ENCODE assay signal across 7 worm cellular contexts in genomic region chrIV:7390126-7390766, ce11.
TF ChIP-seq lines count a peak whose summit lies in the region.

No protein-coding gene starts in this region.

TF ChIP-seq in whole organism, L1 larva, 84 proteins besides CTCF, POLR2A, EP300 and RAD21 (continues in another document):
- TF ChIP-seq mep-1 (tag; optimal IDR thresholded peaks at IDR 0.05; lab: Kevin White, UChicago) (no peak), swsn-7 (tag; optimal IDR thresholded peaks at IDR 0.05; lab: Kevin White, UChicago) (peak; percentile 41), jun-1 (tag; optimal IDR thresholded peaks at IDR 0.05; lab: Kevin White, UChicago) (no peak), egl-27 (tag; optimal IDR thresholded peaks at IDR 0.05; lab: Kevin White, UChicago) (no peak), tbx-2 (tag; optimal IDR thresholded peaks at IDR 0.05; lab: Kevin White, UChicago) (peak; percentile 22), lin-14 (GFP tag; optimal IDR thresholded peaks at IDR 0.05; lab: Kevin White, UChicago) (peak; percentile 75), nhr-20 (tag; optimal IDR thresholded peaks at IDR 0.05; lab: Kevin White, UChicago) (peak; percentile 13), skn-1 (tag; optimal IDR thresholded peaks at IDR 0.05; lab: Kevin White, UChicago) (peak; percentile 7), efl-1 (optimal IDR thresholded peaks at IDR 0.05; lab: Kevin White, UChicago) (peak in 1 of 2 experiments; percentile 17), efl-1 (GFP tag; optimal IDR thresholded peaks at IDR 0.05 in 1 of 2; lab: Kevin White, UChicago) (no peak), pax-3 (tag; optimal IDR thresholded peaks at IDR 0.05; lab: Kevin White, UChicago) (no peak), sox-4 (tag; optimal IDR thresholded peaks at IDR 0.05; lab: Kevin White, UChicago) (no peak), nhr-47 (tag; optimal IDR thresholded peaks at IDR 0.05; lab: Kevin White, UChicago) (peak; percentile 41)

TF ChIP-seq in whole organism, L2 larva, 48 proteins besides CTCF, POLR2A, EP300 and RAD21 (continues in another document):
- TF ChIP-seq lin-11 (tag; optimal IDR thresholded peaks at IDR 0.05; lab: Kevin White, UChicago) (peak; percentile 37), F13H6.1 (tag; optimal IDR thresholded peaks at IDR 0.05; lab: Kevin White, UChicago) (peak; percentile 61), ztf-1 (GFP tag; conservative IDR thresholded peaks at IDR 0.05; lab: Robert Waterston, UW) (no peak), egl-27 (tag; optimal IDR thresholded peaks at IDR 0.05; lab: Kevin White, UChicago) (no peak), nhr-12 (tag; optimal IDR thresholded peaks at IDR 0.05; lab: Kevin White, UChicago) (no peak), unc-55 (GFP tag; optimal IDR thresholded peaks at IDR 0.05; lab: Kevin White, UChicago) (peak; percentile 17), C34F6.9 (tag; optimal IDR thresholded peaks at IDR 0.05; lab: Kevin White, UChicago) (peak; percentile 22), lsy-2 (tag; optimal IDR thresholded peaks at IDR 0.05; lab: Kevin White, UChicago) (no peak), aly-2 (tag; optimal IDR thresholded peaks at IDR 0.05; lab: Kevin White, UChicago) (no peak), nhr-129 (tag; optimal IDR thresholded peaks at IDR 0.05; lab: Kevin White, UChicago) (peak; percentile 22), zag-1 (tag; optimal IDR thresholded peaks at IDR 0.05; lab: Kevin White, UChicago) (peak; percentile 54), nhr-25 (tag; optimal IDR thresholded peaks at IDR 0.05; lab: Kevin White, UChicago) (no peak), sma-9 (GFP tag; optimal IDR thresholded peaks at IDR 0.05; lab: Kevin White, UChicago) (peak; percentile 31), sma-9 (tag; optimal IDR thresholded peaks at IDR 0.05; lab: Kevin White, UChicago) (no peak)

TF ChIP-seq in whole organism, L3 larva, 47 proteins besides CTCF, POLR2A, EP300 and RAD21:
- TF ChIP-seq fos-1 (tag; optimal IDR thresholded peaks at IDR 0.05; lab: Kevin White, UChicago), result no peak
- TF ChIP-seq nfya-1 (tag; optimal IDR thresholded peaks at IDR 0.05; lab: Kevin White, UChicago; ENCODE audit: insufficient read depth), result peak; percentile 66
- peak; percentile 19 for TF ChIP-seq egl-5 (tag; optimal IDR thresholded peaks at IDR 0.05; lab: Kevin White, UChicago)
- peak; percentile 59 for TF ChIP-seq hmg-11 (tag; optimal IDR thresholded peaks at IDR 0.05; lab: Kevin White, UChicago)
- no peak for TF ChIP-seq eor-1 (tag; optimal IDR thresholded peaks at IDR 0.05; lab: Kevin White, UChicago)
- no peak for TF ChIP-seq zag-1 (tag; optimal IDR thresholded peaks at IDR 0.05; lab: Kevin White, UChicago)
- no peak for TF ChIP-seq lsy-12 (tag; optimal IDR thresholded peaks at IDR 0.05; lab: Kevin White, UChicago)
- no peak for TF ChIP-seq pha-4 (tag; optimal IDR thresholded peaks at IDR 0.05; lab: Kevin White, UChicago)
- no peak for TF ChIP-seq fkh-10 (GFP tag; optimal IDR thresholded peaks at IDR 0.05; lab: Kevin White, UChicago)
- peak; percentile 66 for TF ChIP-seq lin-39 (tag; optimal IDR thresholded peaks at IDR 0.05; lab: Kevin White, UChicago)
- no peak for TF ChIP-seq nhr-11 (tag; optimal IDR thresholded peaks at IDR 0.05; lab: Kevin White, UChicago)
- no peak for TF ChIP-seq aly-2 (tag; optimal IDR thresholded peaks at IDR 0.05; lab: Kevin White, UChicago)
- no peak for TF ChIP-seq elt-1 (tag; optimal IDR thresholded peaks at IDR 0.05; lab: Kevin White, UChicago)
TF ChIP-seq in whole organism, L3 larva: peak in this region for 4.

TF ChIP-seq in whole organism, L4 larva, 104 proteins besides CTCF, POLR2A, EP300 and RAD21 (continues in another document):
- peak; percentile 19 for TF ChIP-seq hlh-30 (tag; optimal IDR thresholded peaks at IDR 0.05; lab: Kevin White, UChicago; ENCODE audit: insufficient read depth)
- peak; percentile 16; the same call in 1 of the 2 replicates for TF ChIP-seq dmd-6 (GFP tag; IDR thresholded peaks at IDR 0.05; lab: Robert Waterston, UW)
- peak; percentile 57 for TF ChIP-seq rbr-2 (tag; optimal IDR thresholded peaks at IDR 0.05; lab: Kevin White, UChicago)
- 0 out of 2 replicates have a peak, but pooled peaks have one; percentile 9 for TF ChIP-seq vab-7 (GFP tag; IDR thresholded peaks at IDR 0.05; lab: Robert Waterston, UW)
- no peak for TF ChIP-seq ZK546.5 (tag; optimal IDR thresholded peaks at IDR 0.05; lab: Kevin White, UChicago)
- TF ChIP-seq Y5F2A.4 (GFP tag; optimal IDR thresholded peaks at IDR 0.05; lab: Kevin White, UChicago), result no peak
- no peak for TF ChIP-seq spr-3 (GFP tag; optimal IDR thresholded peaks at IDR 0.05; lab: Kevin White, UChicago)
- TF ChIP-seq mes-2 (tag; optimal IDR thresholded peaks at IDR 0.05; lab: Kevin White, UChicago; ENCODE audit: poor library complexity, severe bottlenecking), result peak; percentile 35
- peak in 1 of 2 experiments; percentile 62 for TF ChIP-seq daf-16 (GFP tag; optimal IDR thresholded peaks at IDR 0.05; lab: Kevin White, UChicago)
- TF ChIP-seq daf-16 (tag; optimal IDR thresholded peaks at IDR 0.05; lab: Kevin White, UChicago), result no peak
- TF ChIP-seq set-16 (GFP tag; IDR thresholded peaks at IDR 0.05; lab: Robert Waterston, UW), result peak; percentile 39; the same call in 1 of the 2 replicates
- no peak for TF ChIP-seq fkh-10 (GFP tag; optimal IDR thresholded peaks at IDR 0.05; lab: Kevin White, UChicago)
- TF ChIP-seq fos-1 (tag; optimal IDR thresholded peaks at IDR 0.05; lab: Kevin White, UChicago), result no peak

TF ChIP-seq in whole organism, late embryonic, 69 proteins besides CTCF, POLR2A, EP300 and RAD21:
- no peak for TF ChIP-seq hlh-6 (tag; optimal IDR thresholded peaks at IDR 0.05; lab: Kevin White, UChicago)
- TF ChIP-seq ceh-18 (tag; optimal IDR thresholded peaks at IDR 0.05; lab: Kevin White, UChicago), result peak; percentile 73
- TF ChIP-seq ceh-31 (tag; optimal IDR thresholded peaks at IDR 0.05; lab: Kevin White, UChicago), result peak; percentile 16
- TF ChIP-seq ceh-14 (tag; optimal IDR thresholded peaks at IDR 0.05; lab: Kevin White, UChicago), result peak; percentile 13
- no peak for TF ChIP-seq tbx-7 (tag; optimal IDR thresholded peaks at IDR 0.05; lab: Kevin White, UChicago)
- TF ChIP-seq C08G9.2 (tag; optimal IDR thresholded peaks at IDR 0.05; lab: Kevin White, UChicago), result no peak
- TF ChIP-seq unc-42 (tag; optimal IDR thresholded peaks at IDR 0.05; lab: Kevin White, UChicago), result peak; percentile 27

TF ChIP-seq in whole organism, mixed stage, embryonic, 35 proteins besides CTCF, POLR2A, EP300 and RAD21:
- TF ChIP-seq unc-120 (tag; optimal IDR thresholded peaks at IDR 0.05; lab: Kevin White, UChicago; ENCODE audit: poor library complexity, severe bottlenecking), result peak; percentile 54
- no peak for TF ChIP-seq ceh-43 (GFP tag; optimal IDR thresholded peaks at IDR 0.05; lab: Kevin White, UChicago)
- no peak for TF ChIP-seq pha-4 (tag; optimal IDR thresholded peaks at IDR 0.05; lab: Kevin White, UChicago)
- TF ChIP-seq nhr-76 (tag; optimal IDR thresholded peaks at IDR 0.05; lab: Kevin White, UChicago), result no peak
- TF ChIP-seq ham-2 (GFP tag; optimal IDR thresholded peaks at IDR 0.05; lab: Kevin White, UChicago), result no peak
- no peak for TF ChIP-seq elt-1 (tag; optimal IDR thresholded peaks at IDR 0.05; lab: Kevin White, UChicago; ENCODE audit: borderline replicate concordance, insufficient read depth)
- TF ChIP-seq M03D4.4 (tag; optimal IDR thresholded peaks at IDR 0.05; lab: Kevin White, UChicago), result no peak
- TF ChIP-seq blmp-1 (tag; optimal IDR thresholded peaks at IDR 0.05; lab: Kevin White, UChicago), result no peak
- no peak for TF ChIP-seq lin-32 (GFP tag; optimal IDR thresholded peaks at IDR 0.05; lab: Kevin White, UChicago)
- TF ChIP-seq hlh-1 (tag; optimal IDR thresholded peaks at IDR 0.05; lab: Kevin White, UChicago), result peak; percentile 95
- peak; percentile 25 for TF ChIP-seq ces-1 (GFP tag; optimal IDR thresholded peaks at IDR 0.05; lab: Kevin White, UChicago)

TF ChIP-seq in whole organism, young adult, 124 proteins besides CTCF, POLR2A, EP300 and RAD21 (continues in another document):
- no peak for TF ChIP-seq ztf-22 (GFP tag; optimal IDR thresholded peaks at IDR 0.05; lab: Kevin White, UChicago)
- 0 out of 2 replicates have a peak, but pooled peaks have one; percentile 26 for TF ChIP-seq lin-26 (GFP tag; IDR thresholded peaks at IDR 0.05; lab: Robert Waterston, UW)
- no peak for TF ChIP-seq let-526 (GFP tag; IDR thresholded peaks at IDR 0.05; lab: Robert Waterston, UW)
- 0 out of 2 replicates have a peak, but pooled peaks have one; percentile 53 for TF ChIP-seq madf-3 (GFP tag; IDR thresholded peaks at IDR 0.05; lab: Robert Waterston, UW)
- TF ChIP-seq dox-1 (GFP tag; IDR thresholded peaks at IDR 0.05; lab: Robert Waterston, UW), result 0 out of 2 replicates have a peak, but pooled peaks have one; percentile 36
- no peak for TF ChIP-seq madf-8 (GFP tag; conservative IDR thresholded peaks at IDR 0.05; lab: Robert Waterston, UW)
- TF ChIP-seq attf-3 (GFP tag; conservative IDR thresholded peaks at IDR 0.05; lab: Robert Waterston, UW), result no peak
- TF ChIP-seq hsf-1 (GFP tag; IDR thresholded peaks at IDR 0.05; lab: Robert Waterston, UW), result 0 out of 2 replicates have a peak, but pooled peaks have one; percentile 44
- no peak for TF ChIP-seq chd-7 (tag; optimal IDR thresholded peaks at IDR 0.05; lab: Kevin White, UChicago)
- TF ChIP-seq zim-3 (tag; optimal IDR thresholded peaks at IDR 0.05; lab: Kevin White, UChicago), result no peak
- no peak for TF ChIP-seq ekl-4 (GFP tag; IDR thresholded peaks at IDR 0.05; lab: Robert Waterston, UW)
- no peak for TF ChIP-seq sea-2 (GFP tag; IDR thresholded peaks at IDR 0.05; lab: Robert Waterston, UW)
- TF ChIP-seq lin-40 (tag; optimal IDR thresholded peaks at IDR 0.05; lab: Kevin White, UChicago), result no peak
- no peak for TF ChIP-seq nhr-27 (tag; optimal IDR thresholded peaks at IDR 0.05; lab: Kevin White, UChicago)
- no peak for TF ChIP-seq cebp-2 (GFP tag; IDR thresholded peaks at IDR 0.05; lab: Robert Waterston, UW)
- no peak for TF ChIP-seq F10E7.11 (tag; optimal IDR thresholded peaks at IDR 0.05; lab: Kevin White, UChicago)
- TF ChIP-seq cebp-1 (GFP tag; IDR thresholded peaks at IDR 0.05; lab: Robert Waterston, UW), result no peak
- TF ChIP-seq cebp-1 (tag; optimal IDR thresholded peaks at IDR 0.05; lab: Kevin White, UChicago), result peak; percentile 0
- TF ChIP-seq zfh-2 (GFP tag; conservative IDR thresholded peaks at IDR 0.05; lab: Robert Waterston, UW), result peak; percentile 74
- no peak for TF ChIP-seq repo-1 (tag; optimal IDR thresholded peaks at IDR 0.05; lab: Kevin White, UChicago)
- TF ChIP-seq mes-4 (tag; optimal IDR thresholded peaks at IDR 0.05; lab: Kevin White, UChicago), result no peak
- no peak for TF ChIP-seq Y95B8A.8 (GFP tag; IDR thresholded peaks at IDR 0.05; lab: Robert Waterston, UW)
- TF ChIP-seq F57A8.1 (GFP tag; optimal IDR thresholded peaks at IDR 0.05; lab: Kevin White, UChicago), result no peak
- TF ChIP-seq pbrm-1 (GFP tag; IDR thresholded peaks at IDR 0.05; lab: Robert Waterston, UW), result no peak
- TF ChIP-seq B0035.1 (tag; optimal IDR thresholded peaks at IDR 0.05; lab: Kevin White, UChicago), result no peak
- no peak for TF ChIP-seq aptf-3 (GFP tag; IDR thresholded peaks at IDR 0.05; lab: Robert Waterston, UW)
- TF ChIP-seq F37B4.10 (GFP tag; IDR thresholded peaks at IDR 0.05; lab: Robert Waterston, UW), result no peak
- no peak for TF ChIP-seq hlh-12 (tag; optimal IDR thresholded peaks at IDR 0.05; lab: Kevin White, UChicago)
- TF ChIP-seq aptf-2 (GFP tag; conservative IDR thresholded peaks at IDR 0.05; lab: Robert Waterston, UW), result no peak
